Fruit fly (Drosophila melanogaster): ENCODE measurements around the gene CG7394.

dm6 chr3L:11579919-11580318 is 18.1 kb downstream of the CG7394 start, which contains the start of gene CG43390:
- TF ChIP-seq Jra (GFP tag; optimal IDR thresholded peaks at IDR 0.05) (no peak), usp (GFP tag; optimal IDR thresholded peaks at IDR 0.05) (no peak), pan (optimal IDR thresholded peaks at IDR 0.05) (no peak), psq (GFP tag; optimal IDR thresholded peaks at IDR 0.05) (no peak), brk (GFP tag; optimal IDR thresholded peaks at IDR 0.05) (no peak), woc (GFP tag; optimal IDR thresholded peaks at IDR 0.05) (no peak), Rel (GFP tag; optimal IDR thresholded peaks at IDR 0.05) (no peak), Rel (tag; optimal IDR thresholded peaks at IDR 0.05) (no peak), ey (GFP tag; optimal IDR thresholded peaks at IDR 0.05) (no peak), dmrt93B (GFP tag; optimal IDR thresholded peaks at IDR 0.05) (no peak), h (GFP tag; optimal IDR thresholded peaks at IDR 0.05) (no peak)

Measured in whole organism, wandering third instar larva.